Fruit fly (Drosophila melanogaster) whole organism: ENCODE measurements around the gene PGRP-SD.

Source experiments
- EcR ChIP-seq, 2 experiments: fragments of >200 bp; optimal IDR thresholded peaks; 2 replicates each; lab custom pipeline; 2017; ENCODE audit warnings: missing biosample characterization in 2 of 2, missing genetic modification characterization in 2 of 2, missing genetic modification reagents in 2 of 2
- pan ChIP-seq: fragments of >200 bp; optimal IDR thresholded peaks from 2 replicates; lab custom pipeline; 2017
- psq ChIP-seq: fragments of >200 bp; optimal IDR thresholded peaks from 2 replicates; lab custom pipeline; 2017
- usp ChIP-seq: fragments of >200 bp; optimal IDR thresholded peaks from 2 replicates; lab custom pipeline; 2017; ENCODE audit warnings: missing biosample characterization, missing genetic modification characterization, mixed read lengths

DNA sequence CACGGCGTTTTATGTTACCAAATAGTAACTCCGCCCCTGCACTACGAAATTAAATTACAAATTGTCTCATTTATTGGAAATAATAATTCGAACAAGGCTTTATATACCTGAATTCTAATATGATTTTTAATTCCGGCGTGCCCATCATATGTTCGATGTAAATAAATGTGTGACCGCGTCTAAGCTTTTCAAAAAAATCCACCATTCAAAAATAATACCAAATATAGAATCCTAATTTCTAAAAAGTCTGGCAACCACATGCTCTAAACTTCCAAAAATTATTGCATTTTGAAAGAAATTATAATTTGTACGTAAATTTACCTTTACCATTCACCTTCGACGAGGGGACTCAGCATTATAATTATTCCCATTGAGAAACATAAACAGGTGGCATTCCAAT is 10.7 kb upstream of the PGRP-SD start, which contains the start of gene Urm1:
- no peak for TF ChIP-seq psq
- TF ChIP-seq EcR (GFP tag; optimal IDR thresholded peaks at IDR 0.05; lab: Kevin White, UChicago): no peak
- TF ChIP-seq pan (lab: Kevin White, UChicago): no peak
- TF ChIP-seq usp: no peak
